Fruit fly (Drosophila melanogaster): ENCODE measurements around the gene Set8.

Gene Set8

dm6 chr3R:14285059-14285953 is 30.5 kb upstream of the Set8 start (continued):
- no peak for TF ChIP-seq nom (GFP tag; optimal IDR thresholded peaks at IDR 0.05)
- TF ChIP-seq pros (GFP tag; optimal IDR thresholded peaks at IDR 0.05): no peak
- TF ChIP-seq CG7839 (tag; optimal IDR thresholded peaks at IDR 0.05): peak; percentile 26
- no peak for TF ChIP-seq kni (GFP tag; optimal IDR thresholded peaks at IDR 0.05)
- TF ChIP-seq CG3838 (GFP tag; optimal IDR thresholded peaks at IDR 0.05): peak; percentile 6
- no peak for TF ChIP-seq CG4404 (GFP tag; IDR thresholded peaks at IDR 0.05)
- no peak for TF ChIP-seq CG1792 (GFP tag; optimal IDR thresholded peaks at IDR 0.05)
- no peak for TF ChIP-seq otp (GFP tag; IDR thresholded peaks at IDR 0.05)
- no peak for TF ChIP-seq CG13296 (GFP tag; optimal IDR thresholded peaks at IDR 0.05)
- no peak for TF ChIP-seq lov (optimal IDR thresholded peaks at IDR 0.05)
- no peak for TF ChIP-seq lov (GFP tag; IDR thresholded peaks at IDR 0.05)
- TF ChIP-seq dati (GFP tag; IDR thresholded peaks at IDR 0.05): no peak
- TF ChIP-seq schlank (tag; optimal IDR thresholded peaks at IDR 0.05): no peak
- TF ChIP-seq CG10274 (GFP tag; optimal IDR thresholded peaks at IDR 0.05): no peak
- peak; percentile 9 for TF ChIP-seq CG3281 (GFP tag; optimal IDR thresholded peaks at IDR 0.05)
- TF ChIP-seq bab2 (GFP tag; optimal IDR thresholded peaks at IDR 0.05): no peak
- TF ChIP-seq run (tag; optimal IDR thresholded peaks at IDR 0.05): no peak
- no peak for TF ChIP-seq CG13287 (GFP tag; IDR thresholded peaks at IDR 0.05; ENCODE audit: partially characterized antibody)
- TF ChIP-seq cad (GFP tag; optimal IDR thresholded peaks at IDR 0.05): peak; percentile 45
- TF ChIP-seq crol (GFP tag; IDR thresholded peaks at IDR 0.05): no peak
- peak; percentile 0 for TF ChIP-seq CG1832 (GFP tag; optimal IDR thresholded peaks at IDR 0.05)
- no peak for TF ChIP-seq Dref (GFP tag; IDR thresholded peaks at IDR 0.05)
- no peak for TF ChIP-seq emc (GFP tag; optimal IDR thresholded peaks at IDR 0.05)
- no peak for TF ChIP-seq corto (GFP tag; optimal IDR thresholded peaks at IDR 0.05)
- no peak for TF ChIP-seq CG10209 (GFP tag; optimal IDR thresholded peaks at IDR 0.05)
- TF ChIP-seq dm (GFP tag; optimal IDR thresholded peaks at IDR 0.05): no peak
- peak; percentile 19 for TF ChIP-seq sug (tag; optimal IDR thresholded peaks at IDR 0.05)
- no peak for TF ChIP-seq Lpt (GFP tag; optimal IDR thresholded peaks at IDR 0.05)
- no peak for TF ChIP-seq CG10565 (GFP tag; optimal IDR thresholded peaks at IDR 0.05)
- TF ChIP-seq trem (tag; optimal IDR thresholded peaks at IDR 0.05): no peak
- peak; percentile 51 for TF ChIP-seq CG34376 (GFP tag; optimal IDR thresholded peaks at IDR 0.05)
- no peak for TF ChIP-seq CG17359 (tag; optimal IDR thresholded peaks at IDR 0.05)
- TF ChIP-seq Hr39 (optimal IDR thresholded peaks at IDR 0.05): no peak
- no peak for TF ChIP-seq sim (GFP tag; IDR thresholded peaks at IDR 0.05)
- TF ChIP-seq Taf1 (GFP tag; IDR thresholded peaks at IDR 0.05): no peak
- TF ChIP-seq CG15514 (GFP tag; optimal IDR thresholded peaks at IDR 0.05): peak; percentile 26
- peak; percentile 1 for TF ChIP-seq salm (tag; optimal IDR thresholded peaks at IDR 0.05)
- no peak for TF ChIP-seq CG8290 (GFP tag; optimal IDR thresholded peaks at IDR 0.05)
- TF ChIP-seq CG8290 (tag; optimal IDR thresholded peaks at IDR 0.05): no peak
- TF ChIP-seq CG9437 (GFP tag; optimal IDR thresholded peaks at IDR 0.05): peak; percentile 16
- no peak for TF ChIP-seq ro (GFP tag; IDR thresholded peaks at IDR 0.05)
- peak; percentile 35 for TF ChIP-seq CG11504 (tag; optimal IDR thresholded peaks at IDR 0.05)
- no peak for TF ChIP-seq CG17612 (GFP tag; IDR thresholded peaks at IDR 0.05)
- TF ChIP-seq Deaf1 (tag; optimal IDR thresholded peaks at IDR 0.05): peak; percentile 29
- TF ChIP-seq gsb (GFP tag; IDR thresholded peaks at IDR 0.05): no peak
- TF ChIP-seq CG10543 (GFP tag; optimal IDR thresholded peaks at IDR 0.05): peak; percentile 66
- TF ChIP-seq MTF-1 (GFP tag; optimal IDR thresholded peaks at IDR 0.05; ENCODE audit: borderline replicate concordance): no peak
- peak; percentile 26 for TF ChIP-seq CG2120 (GFP tag; optimal IDR thresholded peaks at IDR 0.05)
- TF ChIP-seq CG15479 (GFP tag; optimal IDR thresholded peaks at IDR 0.05): no peak
- no peak for TF ChIP-seq ATbp (GFP tag; optimal IDR thresholded peaks at IDR 0.05)

All from whole organism, embryonic.